Fruit fly (Drosophila melanogaster) whole organism, embryonic: ENCODE data around the gene Bet1.
A peak's percentile ranks its signal among the peaks of the same experiment; 100 is the strongest.

Experiments used
- Asciz ChIP-seq: fragments of 200-800 bp; sonication (Bioruptor generic); optimal IDR thresholded peaks from 2 replicates; lab custom pipeline; 2017; ENCODE audit warnings: missing biosample characterization, mild to moderate bottlenecking, missing genetic modification characterization, missing genetic modification reagents
- Awh ChIP-seq: fragments of 200-800 bp; sonication (Bioruptor generic); IDR thresholded peaks from 2 replicates; pipeline ENCODE4, ENCODE4 v1.3.6; 2022; ENCODE audit warnings: missing biosample characterization, missing genetic modification characterization
- Bgb ChIP-seq: fragments of 200-800 bp; sonication (Bioruptor generic); IDR thresholded peaks from 2 replicates; pipeline ENCODE4 v1.3.6; 2022; ENCODE audit warnings: missing biosample characterization, missing genetic modification characterization; ENCODE audit not compliant: partially characterized antibody
- CG10267 ChIP-seq: fragments of 200-800 bp; sonication (Bioruptor generic); optimal IDR thresholded peaks from 2 replicates; lab custom pipeline; 2018; ENCODE audit warnings: missing biosample characterization, mild to moderate bottlenecking, missing genetic modification characterization, moderate library complexity
- CG10431 ChIP-seq: fragments of 200-800 bp; sonication (Bioruptor generic); optimal IDR thresholded peaks from 3 replicates; lab custom pipeline; 2018; ENCODE audit warnings: missing biosample characterization, mild to moderate bottlenecking, missing genetic modification characterization
- CG16779 ChIP-seq: fragments of 200-800 bp; sonication (Bioruptor generic); IDR thresholded peaks from 2 replicates; pipeline ENCODE4 v1.3.6; 2022; ENCODE audit warnings: missing biosample characterization, missing genetic modification characterization
- CG6254 ChIP-seq: fragments of 200-800 bp; sonication (Bioruptor generic); optimal IDR thresholded peaks from 3 replicates; lab custom pipeline; 2017; ENCODE audit warnings: mild to moderate bottlenecking, missing biosample characterization, missing genetic modification reagents, missing genetic modification characterization
- CG8478 ChIP-seq: fragments of >200 bp; optimal IDR thresholded peaks from 2 replicates; lab custom pipeline; 2018
- CG9876 ChIP-seq: fragments of 200-800 bp; sonication (Bioruptor generic); optimal IDR thresholded peaks from 2 replicates; lab custom pipeline; 2016; ENCODE audit warnings: missing biosample characterization, missing genetic modification characterization
- D ChIP-seq, 2 experiments: fragments of 200-800 bp in 1 of 2; fragments of >200 bp in 1 of 2; sonication (Bioruptor generic) in 1 of 2; optimal IDR thresholded peaks; 2 replicates in 1 of 2; 3 replicates in 1 of 2; lab custom pipeline; 2017; ENCODE audit warnings: mild to moderate bottlenecking in 1 of 2, missing biosample characterization in 1 of 2, missing genetic modification characterization in 1 of 2, missing genetic modification reagents in 1 of 2
- Dbx ChIP-seq: fragments of 200-800 bp; sonication (Bioruptor generic); IDR thresholded peaks from 3 replicates; pipeline ENCODE4 v1.3.6; 2022; ENCODE audit warnings: missing biosample characterization, missing genetic modification characterization
- Dek ChIP-seq: fragments of 200-800 bp; sonication (Bioruptor generic); optimal IDR thresholded peaks from 3 replicates; lab custom pipeline; 2019; ENCODE audit warnings: missing biosample characterization, mild to moderate bottlenecking, missing genetic modification characterization, moderate library complexity
- Dip2 ChIP-seq: fragments of 200-800 bp; sonication (Bioruptor generic); IDR thresholded peaks from 2 replicates; pipeline ENCODE4 v1.3.6; 2022; ENCODE audit warnings: missing biosample characterization, missing genetic modification characterization
- Dip3 ChIP-seq: fragments of 200-800 bp; sonication (Bioruptor generic); optimal IDR thresholded peaks from 3 replicates; lab custom pipeline; 2016; ENCODE audit warnings: missing biosample characterization, missing genetic modification characterization
- Dp ChIP-seq: fragments of 200-800 bp; sonication (Bioruptor generic); optimal IDR thresholded peaks from 2 replicates; lab custom pipeline; 2018; ENCODE audit warnings: missing biosample characterization, mild to moderate bottlenecking, missing genetic modification characterization, moderate library complexity
- Elba2 ChIP-seq: fragments of 200-800 bp; sonication (Bioruptor generic); optimal IDR thresholded peaks from 3 replicates; lab custom pipeline; 2016; ENCODE audit warnings: missing biosample characterization, missing genetic modification characterization
- Ets65A ChIP-seq: fragments of 200-800 bp; sonication (Bioruptor generic); peaks from one replicate; lab custom pipeline; 2016; ENCODE audit warnings: missing biosample characterization, missing genetic modification characterization
- Fer3 ChIP-seq: fragments of 200-800 bp; sonication (Bioruptor generic); optimal IDR thresholded peaks from 2 replicates; lab custom pipeline; 2018; ENCODE audit warnings: missing biosample characterization, mild to moderate bottlenecking, missing genetic modification characterization, moderate library complexity
- HLH4C ChIP-seq: fragments of 200-800 bp; sonication (Bioruptor generic); IDR thresholded peaks from 3 replicates; pipeline ENCODE4 v1.3.6; 2022; ENCODE audit warnings: missing biosample characterization, missing genetic modification characterization; ENCODE audit not compliant: partially characterized antibody
- Hmx ChIP-seq: fragments of 200-800 bp; sonication (Bioruptor generic); optimal IDR thresholded peaks from 2 replicates; lab custom pipeline; 2016; ENCODE audit warnings: missing biosample characterization, missing genetic modification characterization
- Hr3 ChIP-seq: fragments of 200-800 bp; sonication (Bioruptor generic); optimal IDR thresholded peaks from 3 replicates; lab custom pipeline; 2016; ENCODE audit warnings: missing biosample characterization, missing genetic modification characterization
- Mes4 ChIP-seq: fragments of 200-800 bp; sonication (Bioruptor generic); optimal IDR thresholded peaks from 2 replicates; lab custom pipeline; 2016; ENCODE audit warnings: missing biosample characterization, missing genetic modification characterization
- NFAT ChIP-seq: fragments of 200-800 bp; sonication (Bioruptor generic); IDR thresholded peaks from 2 replicates; pipeline ENCODE4 v1.3.6; 2022; ENCODE audit warnings: missing biosample characterization, missing genetic modification characterization
- Oaz ChIP-seq: fragments of 200-800 bp; sonication (Bioruptor generic); IDR thresholded peaks from 2 replicates; pipeline ENCODE4 v1.3.6; 2022; ENCODE audit warnings: missing biosample characterization, missing genetic modification characterization
- Ptx1 ChIP-seq: fragments of 200-800 bp; sonication (Bioruptor generic); IDR thresholded peaks from 2 replicates; pipeline ENCODE4 v1.3.6; 2022; ENCODE audit warnings: missing biosample characterization, missing genetic modification characterization
- Ssrp ChIP-seq: fragments of 200-800 bp; sonication (Bioruptor generic); optimal IDR thresholded peaks from 2 replicates; lab custom pipeline; 2018; ENCODE audit warnings: missing biosample characterization, mild to moderate bottlenecking, missing genetic modification characterization, moderate library complexity
- Trl ChIP-seq, 3 experiments: fragments of >200 bp in 2 of 3; fragments of 200-800 bp in 1 of 3; sonication (Bioruptor generic) in 1 of 3; optimal IDR thresholded peaks; 2 replicates in 1 of 3; 3 replicates in 2 of 3; lab custom pipeline; 2016 to 2017; ENCODE audit warnings: missing biosample characterization in 1 of 3, missing genetic modification characterization in 1 of 3
- ase ChIP-seq: fragments of 200-800 bp; sonication (Bioruptor generic); IDR thresholded peaks from 3 replicates; pipeline ENCODE4 v1.3.6; 2022; ENCODE audit warnings: missing biosample characterization, missing genetic modification characterization
- bbx ChIP-seq: fragments of 200-800 bp; sonication (Bioruptor generic); IDR thresholded peaks from 2 replicates; pipeline ENCODE4 v1.3.6; 2022; ENCODE audit warnings: missing biosample characterization, missing genetic modification characterization; ENCODE audit not compliant: partially characterized antibody
- bcd ChIP-seq: fragments of 200-800 bp; sonication (Bioruptor generic); optimal IDR thresholded peaks from 2 replicates; lab custom pipeline; 2017; ENCODE audit warnings: missing biosample characterization, mild to moderate bottlenecking, missing genetic modification characterization
- cg ChIP-seq: fragments of 200-800 bp; sonication (Bioruptor generic); optimal IDR thresholded peaks from 3 replicates; lab custom pipeline; 2019; ENCODE audit warnings: missing biosample characterization, mild to moderate bottlenecking, missing genetic modification characterization, moderate library complexity
- ci ChIP-seq: fragments of 200-800 bp; sonication (Bioruptor generic); IDR thresholded peaks from 3 replicates; pipeline ENCODE4 v1.3.6; 2022; ENCODE audit warnings: missing biosample characterization, missing genetic modification characterization
- dati ChIP-seq: fragments of 200-800 bp; sonication (Bioruptor generic); IDR thresholded peaks from 2 replicates; pipeline ENCODE4 v1.3.6; 2022; ENCODE audit warnings: missing biosample characterization, missing genetic modification characterization
- dysf ChIP-seq: fragments of 200-800 bp; sonication (Bioruptor generic); IDR thresholded peaks from 3 replicates; pipeline ENCODE4 v1.3.6; 2022; ENCODE audit warnings: missing biosample characterization, missing genetic modification characterization
- emc ChIP-seq: fragments of 200-800 bp; sonication (Bioruptor generic); optimal IDR thresholded peaks from 2 replicates; lab custom pipeline; 2016; ENCODE audit warnings: missing biosample characterization, missing genetic modification characterization
- ems ChIP-seq: fragments of 200-800 bp; sonication (Bioruptor generic); optimal IDR thresholded peaks from 3 replicates; lab custom pipeline; 2016; ENCODE audit warnings: missing biosample characterization, missing genetic modification characterization
- eyg ChIP-seq: fragments of 200-800 bp; sonication (Bioruptor generic); optimal IDR thresholded peaks from 3 replicates; lab custom pipeline; 2016; ENCODE audit warnings: missing biosample characterization, missing genetic modification characterization
- fd102C ChIP-seq: fragments of 200-800 bp; sonication (Bioruptor generic); optimal IDR thresholded peaks from 2 replicates; lab custom pipeline; 2018; ENCODE audit warnings: missing biosample characterization, mild to moderate bottlenecking, missing genetic modification characterization, moderate library complexity
- fu2 ChIP-seq: fragments of 200-800 bp; sonication (Bioruptor generic); optimal IDR thresholded peaks from 2 replicates; lab custom pipeline; 2016; ENCODE audit warnings: missing biosample characterization, missing genetic modification characterization
- gce ChIP-seq: fragments of 200-800 bp; sonication (Bioruptor generic); IDR thresholded peaks from 3 replicates; pipeline ENCODE4 v1.3.6; 2022; ENCODE audit warnings: missing biosample characterization, missing genetic modification characterization
- gcm2 ChIP-seq: fragments of 200-800 bp; sonication (Bioruptor generic); optimal IDR thresholded peaks from 2 replicates; lab custom pipeline; 2016; ENCODE audit warnings: missing biosample characterization, missing genetic modification characterization
- oc ChIP-seq: fragments of 200-800 bp; sonication (Bioruptor generic); optimal IDR thresholded peaks from 2 replicates; lab custom pipeline; 2018; ENCODE audit warnings: missing biosample characterization, mild to moderate bottlenecking, missing genetic modification characterization, moderate library complexity
- org-1 ChIP-seq: fragments of 200-800 bp; sonication (Bioruptor generic); optimal IDR thresholded peaks from 2 replicates; lab custom pipeline; 2017; ENCODE audit warnings: missing biosample characterization, missing genetic modification characterization
- p53 ChIP-seq: fragments of 200-800 bp; sonication (Bioruptor generic); optimal IDR thresholded peaks from 2 replicates; lab custom pipeline; 2016; ENCODE audit warnings: missing biosample characterization, missing genetic modification characterization
- pita ChIP-seq: fragments of 200-800 bp; sonication (Bioruptor generic); optimal IDR thresholded peaks from 2 replicates; lab custom pipeline; 2017; ENCODE audit warnings: missing biosample characterization, mild to moderate bottlenecking, missing genetic modification characterization
- scrt ChIP-seq: fragments of 200-800 bp; sonication (Bioruptor generic); optimal IDR thresholded peaks from 2 replicates; lab custom pipeline; 2018; ENCODE audit warnings: missing biosample characterization, mild to moderate bottlenecking, missing genetic modification characterization, moderate library complexity
- sima ChIP-seq: fragments of 200-800 bp; sonication (Bioruptor generic); optimal IDR thresholded peaks from 2 replicates; lab custom pipeline; 2016; ENCODE audit warnings: missing biosample characterization, missing genetic modification characterization
- tgo ChIP-seq: fragments of 200-800 bp; sonication (Bioruptor generic); IDR thresholded peaks from 3 replicates; pipeline ENCODE4 v1.3.6; 2022; ENCODE audit warnings: missing biosample characterization, missing genetic modification characterization
- trem ChIP-seq: fragments of 200-800 bp; optimal IDR thresholded peaks from 3 replicates; lab custom pipeline; 2019; ENCODE audit warnings: missing biosample characterization, mild to moderate bottlenecking, missing genetic modification characterization, moderate library complexity
- vnd ChIP-seq: fragments of 200-800 bp; sonication (Bioruptor generic); IDR thresholded peaks from 3 replicates; pipeline ENCODE4 v1.3.6; 2022; ENCODE audit warnings: missing biosample characterization, missing genetic modification characterization; ENCODE audit not compliant: partially characterized antibody
- wor ChIP-seq: fragments of 200-800 bp; sonication (Bioruptor generic); IDR thresholded peaks from 2 replicates; pipeline ENCODE4 v1.3.6; 2022; ENCODE audit warnings: missing biosample characterization, missing genetic modification characterization

The Bet1 gene

dm6 chr3L:19294235-19294612, 33.0 kb downstream of the Bet1 start, which contains the start of gene fal (continued):
- no peak for TF ChIP-seq Asciz
- peak; percentile 26 for TF ChIP-seq Dip3 (GFP tag; lab: Kevin White, UChicago)
- no peak for TF ChIP-seq oc
- no peak for TF ChIP-seq Fer3
- no peak for TF ChIP-seq org-1
- TF ChIP-seq bbx (GFP tag; lab: Robert Waterston, UW) = no peak
- no peak for TF ChIP-seq CG9876 (GFP tag; lab: Kevin White, UChicago)
- TF ChIP-seq gce (GFP tag; lab: Robert Waterston, UW) = no peak
- TF ChIP-seq Dek = no peak
- no peak for TF ChIP-seq Dip2 (GFP tag; lab: Robert Waterston, UW)
- no peak for TF ChIP-seq Oaz
- TF ChIP-seq eyg (GFP tag; lab: Kevin White, UChicago) = no peak
- no peak for TF ChIP-seq CG6254 (GFP tag; lab: Kevin White, UChicago)
- no peak for TF ChIP-seq Ssrp (tag; lab: Kevin White, UChicago)
- no peak for TF ChIP-seq Mes4 (GFP tag; lab: Kevin White, UChicago)
- TF ChIP-seq Trl (optimal IDR thresholded peaks at IDR 0.05; lab: Kevin White, UChicago) = no peak
- no peak for TF ChIP-seq Trl (GFP tag; optimal IDR thresholded peaks at IDR 0.05; lab: Kevin White, UChicago)
- 0 out of 3 replicates have a peak, but pooled peaks have one; percentile 55 for TF ChIP-seq HLH4C (GFP tag; lab: Robert Waterston, UW)
- TF ChIP-seq p53 (GFP tag; lab: Kevin White, UChicago) = no peak
- TF ChIP-seq gcm2 = no peak
- no peak for TF ChIP-seq CG10431 (GFP tag; lab: Kevin White, UChicago)
- TF ChIP-seq scrt (GFP tag; lab: Kevin White, UChicago) = no peak
- no peak for TF ChIP-seq dati
- TF ChIP-seq Hr3 (GFP tag; lab: Kevin White, UChicago) = peak; percentile 43
- no peak for TF ChIP-seq cg (GFP tag; lab: Kevin White, UChicago)
- TF ChIP-seq emc = no peak
- no peak for TF ChIP-seq D (optimal IDR thresholded peaks at IDR 0.05; lab: Kevin White, UChicago)
- TF ChIP-seq D (GFP tag; optimal IDR thresholded peaks at IDR 0.05; lab: Kevin White, UChicago) = no peak
- TF ChIP-seq vnd (GFP tag; lab: Robert Waterston, UW) = no peak
- peak; percentile 78 for TF ChIP-seq pita (GFP tag; lab: Kevin White, UChicago)
- TF ChIP-seq ems (GFP tag; lab: Kevin White, UChicago) = no peak
- TF ChIP-seq tgo (GFP tag; lab: Robert Waterston, UW) = peak; percentile 23; the same call in 1 of the 3 replicates
- no peak for TF ChIP-seq Dbx
- no peak for TF ChIP-seq Hmx
- peak; percentile 64 for TF ChIP-seq Bgb (GFP tag; lab: Robert Waterston, UW)
- no peak for TF ChIP-seq CG8478 (lab: Kevin White, UChicago)
- peak; percentile 43 for TF ChIP-seq Dp (GFP tag; lab: Kevin White, UChicago)
- peak; percentile 28 for TF ChIP-seq CG10267
- TF ChIP-seq Elba2 (GFP tag; lab: Kevin White, UChicago) = peak; percentile 8
- TF ChIP-seq Ptx1 (GFP tag; lab: Robert Waterston, UW) = peak; percentile 28; the same call in 1 of the 2 replicates
- TF ChIP-seq fd102C (GFP tag; lab: Kevin White, UChicago) = no peak
- TF ChIP-seq wor (GFP tag; lab: Robert Waterston, UW) = no peak
- no peak for TF ChIP-seq CG16779 (GFP tag; lab: Robert Waterston, UW)
- TF ChIP-seq Ets65A = peak; percentile 87
- TF ChIP-seq bcd (GFP tag; lab: Kevin White, UChicago) = peak; percentile 11
- no peak for TF ChIP-seq ci (GFP tag; lab: Robert Waterston, UW)
- no peak for TF ChIP-seq sima (GFP tag; lab: Kevin White, UChicago)
- no peak for TF ChIP-seq fu2
- 0 out of 3 replicates have a peak, but pooled peaks have one; percentile 7 for TF ChIP-seq ase (GFP tag; lab: Robert Waterston, UW)
- 0 out of 2 replicates have a peak, but pooled peaks have one; percentile 7 for TF ChIP-seq NFAT
- no peak for TF ChIP-seq Awh
- 0 out of 3 replicates have a peak, but pooled peaks have one; percentile 29 for TF ChIP-seq dysf (GFP tag; lab: Robert Waterston, UW)
- TF ChIP-seq trem (tag; lab: Kevin White, UChicago) = peak; percentile 98
